Fruit fly (Drosophila melanogaster): ENCODE data around the gene CG34015.

Gene CG34015

dm6 chrX:16420048-16420447, 28.1 kb downstream of the CG34015 start (continued):
- peak; percentile 68 for TF ChIP-seq Med (GFP tag)
- TF ChIP-seq nmo (GFP tag; optimal IDR thresholded peaks at IDR 0.05): no peak
- peak; percentile 68 for TF ChIP-seq lab (GFP tag; optimal IDR thresholded peaks at IDR 0.05)
- no peak for TF ChIP-seq MBD-R2 (GFP tag; IDR thresholded peaks at IDR 0.05)
- no peak for TF ChIP-seq CG8290 (GFP tag; optimal IDR thresholded peaks at IDR 0.05)
- TF ChIP-seq CG8290 (tag; optimal IDR thresholded peaks at IDR 0.05): peak in 1 of 2 experiments; percentile 54
- peak; percentile 35 for TF ChIP-seq CG7987 (GFP tag; optimal IDR thresholded peaks at IDR 0.05)
- TF ChIP-seq PHDP (tag; optimal IDR thresholded peaks at IDR 0.05): peak; percentile 12
- peak; percentile 11 for TF ChIP-seq CG1603 (tag; optimal IDR thresholded peaks at IDR 0.05)
- TF ChIP-seq Pdp1 (GFP tag; optimal IDR thresholded peaks at IDR 0.05): peak in 1 of 2 experiments; percentile 28
- TF ChIP-seq CG17359 (tag; optimal IDR thresholded peaks at IDR 0.05): peak; percentile 34
- peak; percentile 76 for TF ChIP-seq sens (GFP tag)
- peak; percentile 28 for TF ChIP-seq CG34376 (GFP tag; optimal IDR thresholded peaks at IDR 0.05)
- TF ChIP-seq CG15696 (tag; optimal IDR thresholded peaks at IDR 0.05): no peak
- TF ChIP-seq CG18599 (GFP tag; optimal IDR thresholded peaks at IDR 0.05): peak; percentile 49
- no peak for TF ChIP-seq CG9817 (tag; optimal IDR thresholded peaks at IDR 0.05)
- no peak for TF ChIP-seq ken (GFP tag; IDR thresholded peaks at IDR 0.05)
- no peak for TF ChIP-seq CG30403 (GFP tag; optimal IDR thresholded peaks at IDR 0.05)
- peak; percentile 34 for TF ChIP-seq ATbp (GFP tag; optimal IDR thresholded peaks at IDR 0.05)

DNA sequence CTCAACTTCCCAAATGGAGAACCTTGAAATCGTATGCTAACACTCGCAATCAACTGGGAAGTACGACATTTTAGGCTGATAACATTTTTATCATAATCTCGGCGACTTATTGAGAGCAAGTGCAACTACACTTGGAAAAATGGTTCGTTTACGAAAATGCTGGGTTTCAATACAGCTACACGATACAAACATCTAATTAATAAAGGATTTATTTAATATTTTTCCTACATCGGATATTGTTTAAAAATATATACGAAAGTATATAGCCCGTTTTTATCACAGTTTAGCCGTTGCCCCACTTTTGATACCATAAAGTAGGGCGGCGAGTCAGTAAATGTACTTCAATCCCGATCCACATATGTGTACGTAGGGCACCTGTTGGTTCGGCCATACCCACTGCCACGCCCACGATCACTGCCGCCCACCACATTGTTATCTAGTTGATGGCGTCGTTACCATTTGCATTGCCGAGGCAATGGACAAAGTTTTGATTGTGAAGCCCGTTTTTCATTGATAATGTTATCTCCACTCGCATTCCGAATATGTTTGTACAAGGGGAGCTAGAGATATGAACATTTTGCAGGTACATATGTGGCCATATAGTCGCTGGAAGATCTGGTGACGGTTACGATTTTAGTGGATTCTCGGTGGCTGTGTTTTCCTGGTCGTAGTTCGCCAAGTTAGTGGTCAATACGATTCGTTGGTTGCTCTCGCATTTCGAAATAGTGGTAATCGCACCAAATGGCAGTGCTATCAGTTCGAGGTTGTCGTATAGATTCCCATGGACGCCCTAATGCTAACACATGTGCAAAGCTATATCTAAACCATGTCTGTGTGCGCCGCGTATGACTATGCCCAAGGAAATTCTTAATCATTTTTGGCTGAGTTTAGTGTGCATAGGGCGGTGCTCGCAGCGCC, 33.4 kb downstream of the CG34015 start, which contains the start of gene Traf-like:
Gene Traf-like, plus strand, starts transcription at position 596 of the 918 bp plus-strand sequence.
- TF ChIP-seq CG11695 (GFP tag; IDR thresholded peaks at IDR 0.05) (0 out of 3 replicates have a peak, but pooled peaks have one; percentile 38), sens-2 (GFP tag; IDR thresholded peaks at IDR 0.05) (0 out of 2 replicates have a peak, but pooled peaks have one; percentile 18), E2f1 (GFP tag; IDR thresholded peaks at IDR 0.05) (peak; percentile 42; the same call in 1 of the 2 replicates), esg (GFP tag; conservative IDR thresholded peaks at IDR 0.05) (0 out of 2 replicates have a peak, but pooled peaks have one; percentile 19), Ptx1 (GFP tag; IDR thresholded peaks at IDR 0.05) (peak; percentile 33; the same call in 1 of the 2 replicates), CG16813 (GFP tag; IDR thresholded peaks at IDR 0.05; ENCODE audit: partially characterized antibody) (no peak), CG8388 (GFP tag; optimal IDR thresholded peaks at IDR 0.05) (peak; percentile 1), Sox100B (GFP tag; optimal IDR thresholded peaks at IDR 0.05) (peak; percentile 2), CoRest (tag; optimal IDR thresholded peaks at IDR 0.05) (peak; percentile 4), HLH54F (GFP tag; optimal IDR thresholded peaks at IDR 0.05) (no peak), dmrt99B (tag; optimal IDR thresholded peaks at IDR 0.05) (peak; percentile 63), ash1 (GFP tag; optimal IDR thresholded peaks at IDR 0.05) (no peak), ATbp (GFP tag; optimal IDR thresholded peaks at IDR 0.05) (peak; percentile 10), CG14441 (GFP tag; IDR thresholded peaks at IDR 0.05) (peak; percentile 42; the same call in 1 of the 2 replicates), CG2678 (tag; optimal IDR thresholded peaks at IDR 0.05) (peak; percentile 51), sug (tag; optimal IDR thresholded peaks at IDR 0.05) (peak; percentile 49), Hr51 (GFP tag; optimal IDR thresholded peaks at IDR 0.05) (peak in 1 of 2 experiments; percentile 41), CG12391 (tag; optimal IDR thresholded peaks at IDR 0.05) (peak; percentile 38), CG17328 (GFP tag; IDR thresholded peaks at IDR 0.05) (peak; percentile 11; the same call in 1 of the 2 replicates), Hr3 (GFP tag; optimal IDR thresholded peaks at IDR 0.05) (peak; percentile 61), Sox102F (GFP tag; optimal IDR thresholded peaks at IDR 0.05) (peak; percentile 52), CG14014 (GFP tag; IDR thresholded peaks at IDR 0.05) (0 out of 2 replicates have a peak, but pooled peaks have one; percentile 10), br (optimal IDR thresholded peaks at IDR 0.05) (no peak), CG34376 (GFP tag; optimal IDR thresholded peaks at IDR 0.05) (peak; percentile 67), stc (GFP tag; IDR thresholded peaks at IDR 0.05) (0 out of 2 replicates have a peak, but pooled peaks have one; percentile 28), CG18011 (GFP tag; optimal IDR thresholded peaks at IDR 0.05) (no peak), Vsx1 (GFP tag; optimal IDR thresholded peaks at IDR 0.05) (no peak), CG8924 (tag; optimal IDR thresholded peaks at IDR 0.05) (peak; percentile 22), CG8290 (GFP tag; optimal IDR thresholded peaks at IDR 0.05) (no peak), CG8290 (tag; optimal IDR thresholded peaks at IDR 0.05) (no peak)
